Fruit fly (Drosophila melanogaster): ENCODE measurements around the gene sgl.

Gene sgl

DNA sequence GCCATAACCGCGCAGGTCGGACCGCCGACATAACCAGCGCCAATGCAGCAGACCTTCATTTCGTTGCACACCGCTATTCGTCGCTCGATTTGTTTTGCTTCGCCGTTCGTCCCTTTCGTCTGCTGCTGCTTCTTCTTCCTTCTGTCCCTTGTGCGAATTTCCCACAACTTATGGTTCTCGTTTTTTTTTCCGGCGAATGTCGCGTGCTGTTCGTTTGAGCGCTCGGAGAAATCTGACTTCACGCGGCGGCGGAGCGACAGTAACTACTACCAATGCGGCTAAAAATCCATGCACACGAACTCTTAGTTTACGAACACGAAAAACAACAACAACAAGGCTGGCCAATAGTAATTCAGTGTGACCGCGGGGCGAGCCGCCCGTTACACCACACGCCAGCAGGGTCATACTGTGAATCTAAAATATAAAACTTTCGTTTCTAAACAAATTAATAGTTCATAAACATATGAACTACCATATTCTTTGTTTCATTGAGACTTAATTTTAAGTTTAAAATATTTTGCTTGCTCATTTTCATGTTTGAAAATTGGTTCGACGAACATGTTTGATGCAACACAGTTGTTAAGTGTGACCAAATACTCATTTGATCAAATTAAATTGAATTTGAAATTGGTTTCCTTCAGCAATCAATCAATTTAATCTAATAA lies at the start of gene sgl:
Gene sgl (minus strand): TSS at position 271 of the 665 bp plus-strand sequence.
- TF ChIP-seq D1 (tag; optimal IDR thresholded peaks at IDR 0.05): no peak
- peak; percentile 87 for TF ChIP-seq CG4496 (GFP tag; IDR thresholded peaks at IDR 0.05)
- no peak for TF ChIP-seq CG14655 (GFP tag; optimal IDR thresholded peaks at IDR 0.05)
- peak; percentile 76 for TF ChIP-seq CG12605 (GFP tag; IDR thresholded peaks at IDR 0.05)
- no peak for TF ChIP-seq CG9948 (tag; optimal IDR thresholded peaks at IDR 0.05)
- peak; percentile 26 for TF ChIP-seq Pif1A (GFP tag; optimal IDR thresholded peaks at IDR 0.05)
- peak; percentile 26 for TF ChIP-seq CG17806 (tag; optimal IDR thresholded peaks at IDR 0.05)
- TF ChIP-seq CG8159 (tag; optimal IDR thresholded peaks at IDR 0.05): peak; percentile 49
- no peak for TF ChIP-seq CG10348 (GFP tag; IDR thresholded peaks at IDR 0.05)
- TF ChIP-seq Pif1B (GFP tag; optimal IDR thresholded peaks at IDR 0.05): peak; percentile 56
- no peak for TF ChIP-seq CG13204 (GFP tag; optimal IDR thresholded peaks at IDR 0.05)
- peak; percentile 51 for TF ChIP-seq Snoo (tag; optimal IDR thresholded peaks at IDR 0.05)
- TF ChIP-seq EcR (GFP tag; optimal IDR thresholded peaks at IDR 0.05): peak; percentile 33
- TF ChIP-seq fd96Ca (GFP tag; IDR thresholded peaks at IDR 0.05): peak; percentile 75
- no peak for TF ChIP-seq CG34367 (tag; optimal IDR thresholded peaks at IDR 0.05)
- TF ChIP-seq CG32121 (GFP tag; IDR thresholded peaks at IDR 0.05): peak; percentile 78
- no peak for TF ChIP-seq rn (GFP tag; IDR thresholded peaks at IDR 0.05)
- TF ChIP-seq CG8301 (tag; optimal IDR thresholded peaks at IDR 0.05): peak; percentile 28
- TF ChIP-seq CG15710 (tag; optimal IDR thresholded peaks at IDR 0.05): peak; percentile 39
- peak; percentile 64 for TF ChIP-seq Ets98B (GFP tag; IDR thresholded peaks at IDR 0.05)
- peak; percentile 38 for TF ChIP-seq gl (tag; optimal IDR thresholded peaks at IDR 0.05)

dm6 chr3L:7013568-7014305 lies 49.2 kb upstream of the sgl start:
- TF ChIP-seq D1 (tag; optimal IDR thresholded peaks at IDR 0.05): no peak
- TF ChIP-seq Pif1A (GFP tag; optimal IDR thresholded peaks at IDR 0.05): peak; percentile 23
- TF ChIP-seq CG32121 (GFP tag; IDR thresholded peaks at IDR 0.05): peak; percentile 65
- TF ChIP-seq CG17806 (tag; optimal IDR thresholded peaks at IDR 0.05): no peak
- TF ChIP-seq CG4496 (GFP tag; IDR thresholded peaks at IDR 0.05): peak; percentile 81
- peak; percentile 72 for TF ChIP-seq Ets98B (GFP tag; IDR thresholded peaks at IDR 0.05)
- TF ChIP-seq Snoo (tag; optimal IDR thresholded peaks at IDR 0.05): no peak
- peak; percentile 49; the same call in 1 of the 3 replicates for TF ChIP-seq fd96Ca (GFP tag; IDR thresholded peaks at IDR 0.05)

DNA sequence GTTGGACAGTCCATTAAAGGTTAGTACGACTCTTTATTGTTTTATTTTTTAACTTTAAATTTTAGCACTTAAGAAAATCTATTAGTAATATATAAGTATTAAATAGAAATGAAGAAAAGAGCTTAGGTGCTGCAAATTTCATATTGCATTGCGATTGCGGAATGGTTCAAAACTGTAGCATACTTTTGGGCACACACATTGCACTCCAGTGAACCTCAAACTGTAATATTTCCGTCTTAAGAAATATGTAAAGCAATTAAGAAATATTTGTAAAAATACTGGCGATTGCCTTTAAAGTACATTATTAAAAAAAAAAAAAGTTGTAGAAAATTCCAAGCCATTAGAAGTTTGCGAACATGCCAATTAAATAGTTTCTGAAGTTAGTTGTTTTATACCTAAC lies 47.7 kb upstream of the sgl start:
- no peak for TF ChIP-seq EcR (GFP tag; optimal IDR thresholded peaks at IDR 0.05)
- TF ChIP-seq CG14655 (GFP tag; optimal IDR thresholded peaks at IDR 0.05): no peak
- TF ChIP-seq gl (tag; optimal IDR thresholded peaks at IDR 0.05): no peak
- TF ChIP-seq CG8301 (tag; optimal IDR thresholded peaks at IDR 0.05): no peak
- TF ChIP-seq Pif1A (GFP tag; optimal IDR thresholded peaks at IDR 0.05): no peak
- no peak for TF ChIP-seq CG17806 (tag; optimal IDR thresholded peaks at IDR 0.05)
- no peak for TF ChIP-seq CG4496 (GFP tag; IDR thresholded peaks at IDR 0.05)
- TF ChIP-seq CG13204 (GFP tag; optimal IDR thresholded peaks at IDR 0.05): no peak
- TF ChIP-seq Snoo (tag; optimal IDR thresholded peaks at IDR 0.05): no peak
- TF ChIP-seq D1 (tag; optimal IDR thresholded peaks at IDR 0.05): no peak
- no peak for TF ChIP-seq Ets98B (GFP tag; IDR thresholded peaks at IDR 0.05)
- no peak for TF ChIP-seq rn (GFP tag; IDR thresholded peaks at IDR 0.05)
- no peak for TF ChIP-seq CG10348 (GFP tag; IDR thresholded peaks at IDR 0.05)
- no peak for TF ChIP-seq CG15710 (tag; optimal IDR thresholded peaks at IDR 0.05)
- no peak for TF ChIP-seq CG12605 (GFP tag; IDR thresholded peaks at IDR 0.05)

- no peak for TF ChIP-seq CG8159 (tag; optimal IDR thresholded peaks at IDR 0.05)
These were observed 45.3 kb upstream of the sgl start for dm6 chr3L:7009886-7010285.

- peak; percentile 53 for TF ChIP-seq CG15710 (tag; optimal IDR thresholded peaks at IDR 0.05)
- peak; percentile 47 for TF ChIP-seq CG14655 (GFP tag; optimal IDR thresholded peaks at IDR 0.05)
- peak; percentile 5 for TF ChIP-seq CG17806 (tag; optimal IDR thresholded peaks at IDR 0.05)
- TF ChIP-seq CG9948 (tag; optimal IDR thresholded peaks at IDR 0.05): peak; percentile 43
- TF ChIP-seq CG8159 (tag; optimal IDR thresholded peaks at IDR 0.05): peak; percentile 63
- no peak for TF ChIP-seq CG13204 (GFP tag; optimal IDR thresholded peaks at IDR 0.05)
- no peak for TF ChIP-seq EcR (GFP tag; optimal IDR thresholded peaks at IDR 0.05)
- no peak for TF ChIP-seq CG32121 (GFP tag; IDR thresholded peaks at IDR 0.05)
These were observed 44.9 kb upstream of the sgl start for dm6 chr3L:7009411-7009810.

DNA sequence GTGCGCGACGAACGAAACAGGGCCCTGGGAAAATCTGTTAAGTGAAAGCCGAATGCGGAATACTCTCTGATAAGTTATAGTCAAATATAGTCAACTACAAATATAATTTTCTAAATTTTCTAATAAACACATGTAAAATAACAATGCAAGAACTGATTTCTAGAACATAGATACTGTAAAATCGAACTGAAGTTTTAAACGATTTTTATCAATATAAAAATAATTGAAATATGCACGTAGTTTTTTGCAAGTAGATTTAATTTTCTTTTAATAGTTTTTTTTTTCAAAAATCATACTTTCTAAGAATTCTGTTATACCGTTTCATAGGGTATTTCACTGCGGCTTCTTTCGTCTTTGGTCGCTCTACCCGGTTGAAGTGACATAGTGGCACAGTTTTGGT lies 43.8 kb upstream of the sgl start:
- TF ChIP-seq CG10348 (GFP tag; IDR thresholded peaks at IDR 0.05) (no peak), CG9948 (tag; optimal IDR thresholded peaks at IDR 0.05) (peak; percentile 73), CG14655 (GFP tag; optimal IDR thresholded peaks at IDR 0.05) (peak; percentile 52), EcR (GFP tag; optimal IDR thresholded peaks at IDR 0.05) (no peak), CG8159 (tag; optimal IDR thresholded peaks at IDR 0.05) (peak; percentile 78), gl (tag; optimal IDR thresholded peaks at IDR 0.05) (no peak), Ets98B (GFP tag; IDR thresholded peaks at IDR 0.05) (no peak), CG4496 (GFP tag; IDR thresholded peaks at IDR 0.05) (0 out of 3 replicates have a peak, but pooled peaks have one; percentile 30), CG13204 (GFP tag; optimal IDR thresholded peaks at IDR 0.05) (no peak), CG8301 (tag; optimal IDR thresholded peaks at IDR 0.05) (peak; percentile 29), Snoo (tag; optimal IDR thresholded peaks at IDR 0.05) (peak; percentile 16), CG32121 (GFP tag; IDR thresholded peaks at IDR 0.05) (0 out of 2 replicates have a peak, but pooled peaks have one; percentile 36), CG34367 (tag; optimal IDR thresholded peaks at IDR 0.05) (peak; percentile 33), fd96Ca (GFP tag; IDR thresholded peaks at IDR 0.05) (no peak), CG15710 (tag; optimal IDR thresholded peaks at IDR 0.05) (peak; percentile 70), rn (GFP tag; IDR thresholded peaks at IDR 0.05) (no peak), CG12605 (GFP tag; IDR thresholded peaks at IDR 0.05) (0 out of 2 replicates have a peak, but pooled peaks have one; percentile 16), CG17806 (tag; optimal IDR thresholded peaks at IDR 0.05) (peak; percentile 65), Pif1A (GFP tag; optimal IDR thresholded peaks at IDR 0.05) (peak; percentile 44)

Data from whole organism, pupa.